Fruit fly (Drosophila melanogaster) whole organism, embryonic: ENCODE data around the gene Adsl.

ENCODE experiments used
- Antp ChIP-seq: fragments of 200-800 bp; sonication (Bioruptor generic); optimal IDR thresholded peaks from 3 replicates; lab custom pipeline; 2016; ENCODE audit warnings: missing biosample characterization, missing genetic modification characterization
- Atf6 ChIP-seq: fragments of 200-800 bp; sonication (Bioruptor generic); IDR thresholded peaks from 2 replicates; pipeline ENCODE4 v1.3.6; 2022; ENCODE audit warnings: missing biosample characterization, missing genetic modification characterization
- Bgb ChIP-seq: fragments of 200-800 bp; sonication (Bioruptor generic); IDR thresholded peaks from 2 replicates; pipeline ENCODE4 v1.3.6; 2022; ENCODE audit warnings: missing biosample characterization, missing genetic modification characterization; ENCODE audit not compliant: partially characterized antibody
- Bteb2 ChIP-seq: fragments of 200-800 bp; sonication (Bioruptor generic); optimal IDR thresholded peaks from 2 replicates; lab custom pipeline; 2016; ENCODE audit warnings: missing biosample characterization, missing genetic modification characterization
- CG10209 ChIP-seq: fragments of 200-800 bp; sonication (Bioruptor generic); optimal IDR thresholded peaks from 3 replicates; lab custom pipeline; 2017; ENCODE audit warnings: missing biosample characterization, mild to moderate bottlenecking, missing genetic modification characterization, missing genetic modification reagents
- CG10654 ChIP-seq: fragments of 200-800 bp; sonication (Bioruptor generic); optimal IDR thresholded peaks from 2 replicates; lab custom pipeline; 2016; ENCODE audit warnings: missing biosample characterization, missing genetic modification characterization
- CG11456 ChIP-seq: fragments of 200-800 bp; sonication (Bioruptor generic); IDR thresholded peaks from 3 replicates; pipeline ENCODE4 v1.3.6; 2022; ENCODE audit warnings: missing biosample characterization, missing genetic modification characterization
- CG11560 ChIP-seq: fragments of 200-800 bp; sonication (Bioruptor generic); IDR thresholded peaks from 3 replicates; pipeline ENCODE4 v1.3.6; 2022; ENCODE audit warnings: missing biosample characterization, missing genetic modification characterization
- CG12155 ChIP-seq: fragments of 200-800 bp; sonication (Bioruptor generic); optimal IDR thresholded peaks from 3 replicates; lab custom pipeline; 2016; ENCODE audit warnings: missing biosample characterization, missing genetic modification characterization
- CG12391 ChIP-seq: fragments of 200-800 bp; sonication (Bioruptor generic); optimal IDR thresholded peaks from 3 replicates; lab custom pipeline; 2018; ENCODE audit warnings: missing biosample characterization, mild to moderate bottlenecking, missing genetic modification characterization, moderate library complexity
- CG15696 ChIP-seq: fragments of 200-800 bp; sonication (Bioruptor generic); optimal IDR thresholded peaks from 2 replicates; lab custom pipeline; 2019; ENCODE audit warnings: missing biosample characterization, mild to moderate bottlenecking, missing genetic modification characterization, moderate library complexity
- CG2116 ChIP-seq: fragments of 200-800 bp; sonication (Bioruptor generic); optimal IDR thresholded peaks from 3 replicates; lab custom pipeline; 2018; ENCODE audit warnings: missing biosample characterization, mild to moderate bottlenecking, missing genetic modification characterization
- CG31365 ChIP-seq: fragments of 200-800 bp; sonication (Bioruptor generic); optimal IDR thresholded peaks from 2 replicates; lab custom pipeline; 2018; ENCODE audit warnings: missing biosample characterization, mild to moderate bottlenecking, missing genetic modification characterization
- CG6254 ChIP-seq: fragments of 200-800 bp; sonication (Bioruptor generic); optimal IDR thresholded peaks from 3 replicates; lab custom pipeline; 2017; ENCODE audit warnings: mild to moderate bottlenecking, missing biosample characterization, missing genetic modification reagents, missing genetic modification characterization
- CG6683 ChIP-seq: fragments of 200-800 bp; sonication (Bioruptor generic); optimal IDR thresholded peaks from 2 replicates; lab custom pipeline; 2017; ENCODE audit warnings: missing biosample characterization, mild to moderate bottlenecking, missing genetic modification characterization, missing genetic modification reagents
- CG7556 ChIP-seq: fragments of 200-800 bp; sonication (Bioruptor generic); optimal IDR thresholded peaks from 2 replicates; lab custom pipeline; 2017; ENCODE audit warnings: missing biosample characterization, mild to moderate bottlenecking, missing genetic modification characterization
- CG8281 ChIP-seq: fragments of 200-800 bp; sonication (Bioruptor generic); optimal IDR thresholded peaks from 2 replicates; lab custom pipeline; 2018; ENCODE audit warnings: missing biosample characterization, mild to moderate bottlenecking, missing genetic modification characterization, moderate library complexity
- CG8359 ChIP-seq: fragments of 200-800 bp; sonication (Bioruptor generic); optimal IDR thresholded peaks from 2 replicates; lab custom pipeline; 2017; ENCODE audit warnings: missing biosample characterization, mild to moderate bottlenecking, missing genetic modification characterization, borderline replicate concordance
- CG9817 ChIP-seq: fragments of 200-800 bp; sonication (Bioruptor generic); optimal IDR thresholded peaks from 2 replicates; lab custom pipeline; 2018; ENCODE audit warnings: missing biosample characterization, mild to moderate bottlenecking, missing genetic modification characterization, moderate library complexity
- Dad ChIP-seq: fragments of 200-800 bp; sonication (Bioruptor generic); optimal IDR thresholded peaks from 3 replicates; lab custom pipeline; 2016; ENCODE audit warnings: missing biosample characterization, missing genetic modification characterization
- Dek ChIP-seq: fragments of 200-800 bp; sonication (Bioruptor generic); optimal IDR thresholded peaks from 3 replicates; lab custom pipeline; 2019; ENCODE audit warnings: missing biosample characterization, mild to moderate bottlenecking, missing genetic modification characterization, moderate library complexity
- E2f1 ChIP-seq: fragments of 200-800 bp; sonication (Bioruptor generic); IDR thresholded peaks from 2 replicates; pipeline ENCODE4 v1.3.6; 2022; ENCODE audit warnings: missing biosample characterization, missing genetic modification characterization
- Ets65A ChIP-seq: fragments of 200-800 bp; sonication (Bioruptor generic); peaks from one replicate; lab custom pipeline; 2016; ENCODE audit warnings: missing biosample characterization, missing genetic modification characterization
- Hr51 ChIP-seq, 2 experiments: fragments of 200-800 bp; sonication (Bioruptor generic); optimal IDR thresholded peaks; 2 replicates in 1 of 2; 3 replicates in 1 of 2; lab custom pipeline; 2016 to 2018; ENCODE audit warnings: missing biosample characterization in 2 of 2, missing genetic modification characterization in 2 of 2, mild to moderate bottlenecking in 1 of 2, moderate library complexity in 1 of 2
- Hr78 ChIP-seq, 2 experiments: fragments of 200-800 bp in 1 of 2; fragments of >200 bp in 1 of 2; sonication (Bioruptor generic) in 1 of 2; optimal IDR thresholded peaks; 2 replicates each; lab custom pipeline; 2017 to 2019; ENCODE audit warnings: missing biosample characterization in 2 of 2, missing genetic modification characterization in 2 of 2, mild to moderate bottlenecking in 1 of 2, moderate library complexity in 1 of 2
- Lhr ChIP-seq: fragments of 200-800 bp; sonication (Bioruptor generic); optimal IDR thresholded peaks from 3 replicates; lab custom pipeline; 2017; ENCODE audit warnings: mild to moderate bottlenecking, missing biosample characterization, missing genetic modification reagents, missing genetic modification characterization
- Mad ChIP-seq: fragments of 200-800 bp; sonication (Bioruptor generic); optimal IDR thresholded peaks from 2 replicates; lab custom pipeline; 2016; ENCODE audit warnings: missing biosample characterization, missing genetic modification characterization
- Poxn ChIP-seq: fragments of 200-800 bp; sonication (Bioruptor generic); IDR thresholded peaks from 2 replicates; pipeline ENCODE4 v1.3.6; 2022; ENCODE audit warnings: missing biosample characterization, missing genetic modification characterization
- Ravus ChIP-seq: fragments of 200-800 bp; sonication (Bioruptor generic); IDR thresholded peaks from 2 replicates; pipeline ENCODE4 v1.3.6; 2022; ENCODE audit warnings: missing biosample characterization, missing genetic modification characterization
- Rx ChIP-seq: fragments of 200-800 bp; sonication (Bioruptor generic); IDR thresholded peaks from 2 replicates; pipeline ENCODE4 v1.3.6; 2022; ENCODE audit warnings: missing biosample characterization, missing genetic modification characterization
- Xbp1 ChIP-seq: fragments of 200-800 bp; sonication (Bioruptor generic); optimal IDR thresholded peaks from 3 replicates; lab custom pipeline; 2016; ENCODE audit warnings: missing biosample characterization, mild to moderate bottlenecking, missing genetic modification characterization
- ap ChIP-seq: fragments of 200-800 bp; sonication (Bioruptor generic); IDR thresholded peaks from 2 replicates; pipeline ENCODE4 v1.3.6; 2022; ENCODE audit warnings: missing biosample characterization, missing genetic modification characterization
- ara ChIP-seq: fragments of 200-800 bp; sonication (Bioruptor generic); IDR thresholded peaks from 2 replicates; pipeline ENCODE4 v1.3.6; 2022; ENCODE audit warnings: missing biosample characterization, missing genetic modification characterization
- bsh ChIP-seq, 2 experiments: fragments of 200-800 bp; sonication (Bioruptor generic); optimal IDR thresholded peaks; 2 replicates each; lab custom pipeline; 2017 to 2018; ENCODE audit warnings: mild to moderate bottlenecking in 2 of 2, missing biosample characterization in 2 of 2, missing genetic modification characterization in 2 of 2, moderate library complexity in 1 of 2
- cad ChIP-seq: fragments of >200 bp; optimal IDR thresholded peaks from 2 replicates; lab custom pipeline; 2017; ENCODE audit warnings: missing biosample characterization, missing genetic modification characterization
- danr ChIP-seq: fragments of 200-800 bp; sonication (Bioruptor generic); IDR thresholded peaks from 2 replicates; pipeline ENCODE4 v1.3.6; 2022; ENCODE audit warnings: missing biosample characterization, missing genetic modification characterization
- gt ChIP-seq: fragments of 200-800 bp; sonication (Bioruptor generic); IDR thresholded peaks from 2 replicates; pipeline ENCODE4 v1.3.6; 2022; ENCODE audit warnings: missing biosample characterization, missing genetic modification characterization
- kah ChIP-seq: fragments of 200-800 bp; sonication (Bioruptor generic); optimal IDR thresholded peaks from 2 replicates; lab custom pipeline; 2018; ENCODE audit warnings: missing biosample characterization, mild to moderate bottlenecking, missing genetic modification characterization
- lmd ChIP-seq: fragments of 200-800 bp; sonication (Bioruptor generic); IDR thresholded peaks from 2 replicates; pipeline ENCODE4 v1.3.6; 2022; ENCODE audit warnings: missing biosample characterization, missing genetic modification characterization
- nerfin-1 ChIP-seq: fragments of 200-800 bp; sonication (Bioruptor generic); optimal IDR thresholded peaks from 3 replicates; lab custom pipeline; 2019; ENCODE audit warnings: missing biosample characterization, mild to moderate bottlenecking, missing genetic modification characterization, moderate library complexity
- peb ChIP-seq: fragments of 200-800 bp; sonication (Bioruptor generic); IDR thresholded peaks from 2 replicates; pipeline ENCODE4 v1.3.6; 2022; ENCODE audit warnings: missing biosample characterization, missing genetic modification characterization
- sd ChIP-seq: fragments of 200-800 bp; sonication (Bioruptor generic); optimal IDR thresholded peaks from 3 replicates; lab custom pipeline; 2018; ENCODE audit warnings: missing biosample characterization, mild to moderate bottlenecking, missing genetic modification characterization, moderate library complexity
- seq ChIP-seq: fragments of 200-800 bp; sonication (Bioruptor generic); IDR thresholded peaks from 2 replicates; pipeline ENCODE4 v1.3.6; 2022; ENCODE audit warnings: missing biosample characterization, missing genetic modification characterization
- shn ChIP-seq: fragments of 200-800 bp; sonication (Bioruptor generic); optimal IDR thresholded peaks from 3 replicates; lab custom pipeline; 2016; ENCODE audit warnings: missing biosample characterization, missing genetic modification characterization
- tx ChIP-seq: fragments of 200-800 bp; sonication (Bioruptor generic); optimal IDR thresholded peaks from 2 replicates; lab custom pipeline; 2016; ENCODE audit warnings: missing biosample characterization, missing genetic modification characterization
- vfl ChIP-seq: fragments of 200-800 bp; sonication (Bioruptor generic); optimal IDR thresholded peaks from 2 replicates; lab custom pipeline; 2016; ENCODE audit warnings: missing biosample characterization, missing genetic modification characterization
- yki ChIP-seq: fragments of >200 bp; optimal IDR thresholded peaks from 3 replicates; lab custom pipeline; 2018
- zfh1 ChIP-seq: fragments of 200-800 bp; sonication (Bioruptor generic); IDR thresholded peaks from 3 replicates; pipeline ENCODE4 v1.3.6; 2022; ENCODE audit warnings: missing biosample characterization, missing genetic modification characterization

Gene Adsl

DNA sequence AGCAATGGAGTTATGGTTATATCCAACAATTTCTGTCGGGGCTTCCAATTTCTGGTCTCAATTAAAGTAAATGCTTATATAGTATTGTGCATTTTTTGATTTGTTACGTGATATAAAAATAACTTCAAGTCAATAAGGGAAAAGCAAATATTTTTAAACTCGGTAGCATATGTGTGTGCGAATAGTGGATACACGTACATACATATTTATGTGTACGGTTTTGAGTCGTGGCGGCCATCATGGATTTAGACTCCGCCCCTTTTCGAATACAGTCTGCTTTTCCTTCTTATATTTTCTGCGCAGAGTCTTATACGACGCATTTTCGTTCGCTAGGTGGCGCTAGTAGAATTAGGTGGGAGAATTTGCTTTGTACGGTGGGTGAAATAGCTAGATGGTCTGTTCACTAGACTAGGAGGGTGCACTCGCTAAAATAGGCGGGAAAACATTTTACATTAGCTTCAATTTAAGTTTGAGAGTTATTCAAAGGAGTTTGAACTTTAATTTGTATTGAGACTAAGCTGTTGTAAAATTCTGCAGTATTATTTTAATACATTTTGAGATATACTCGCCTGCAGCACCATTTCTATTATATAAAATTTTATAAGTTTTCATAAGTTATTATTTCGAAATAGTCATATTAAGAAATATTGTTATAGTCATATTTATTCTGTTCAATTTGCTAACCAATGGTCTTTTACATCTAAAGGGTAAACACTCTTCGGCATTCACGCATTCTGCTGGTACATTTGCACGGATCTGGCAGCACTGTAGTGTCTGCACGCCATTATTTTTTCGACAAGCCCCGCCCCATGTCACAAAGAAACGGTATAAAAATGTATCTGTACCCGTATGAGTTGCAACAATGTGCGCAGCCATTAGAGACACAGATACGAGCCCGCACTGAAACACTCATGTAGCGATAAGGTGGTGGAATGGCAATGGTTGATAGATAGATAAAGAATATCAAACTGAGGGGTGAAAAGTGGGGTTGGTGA lies 51.3 kb downstream of the Adsl start (continued):
- no peak for TF ChIP-seq shn (GFP tag; lab: Kevin White, UChicago)
- TF ChIP-seq CG31365 (tag; lab: Kevin White, UChicago), result peak; percentile 13
- TF ChIP-seq tx, result peak; percentile 31
- no peak for TF ChIP-seq CG8281 (tag; lab: Kevin White, UChicago)
- TF ChIP-seq CG12155 (GFP tag; lab: Kevin White, UChicago), result peak; percentile 54
- peak; percentile 67 for TF ChIP-seq sd (tag; lab: Kevin White, UChicago)
- TF ChIP-seq CG11456, result peak; percentile 73
- peak; percentile 84 for TF ChIP-seq CG12391 (tag; lab: Kevin White, UChicago)
- TF ChIP-seq Rx, result peak; percentile 62
- TF ChIP-seq Hr51 (GFP tag; optimal IDR thresholded peaks at IDR 0.05; lab: Kevin White, UChicago), result peak in 1 of 2 experiments; percentile 41
- TF ChIP-seq cad (GFP tag; lab: Kevin White, UChicago), result peak; percentile 42
- peak; percentile 27; the same call in 1 of the 2 replicates for TF ChIP-seq Bgb (GFP tag; lab: Robert Waterston, UW)
- TF ChIP-seq CG6683, result no peak
- peak; percentile 56; the same call in 1 of the 2 replicates for TF ChIP-seq lmd (GFP tag; lab: Robert Waterston, UW)
- TF ChIP-seq Xbp1 (GFP tag; lab: Kevin White, UChicago), result peak; percentile 75
- TF ChIP-seq gt (GFP tag; lab: Robert Waterston, UW), result no peak
- peak; percentile 23 for TF ChIP-seq yki (lab: Kevin White, UChicago)
- TF ChIP-seq seq, result peak; percentile 95
- TF ChIP-seq peb (GFP tag; lab: Robert Waterston, UW), result no peak
- peak; percentile 35; the same call in 1 of the 2 replicates for TF ChIP-seq ap (GFP tag; lab: Robert Waterston, UW)
- TF ChIP-seq Ets65A (GFP tag; lab: Kevin White, UChicago), result peak; percentile 92
- TF ChIP-seq CG9817 (tag; lab: Kevin White, UChicago), result peak; percentile 58
- peak; percentile 62 for TF ChIP-seq nerfin-1 (tag; lab: Kevin White, UChicago)
- peak; percentile 90 for TF ChIP-seq E2f1 (GFP tag; lab: Robert Waterston, UW)
- TF ChIP-seq Dek (tag; lab: Kevin White, UChicago), result peak; percentile 87
- TF ChIP-seq ara, result no peak; the same call in 1 of the 2 replicates
- TF ChIP-seq Hr78 (GFP tag; optimal IDR thresholded peaks at IDR 0.05; lab: Kevin White, UChicago), result no peak
- peak in 1 of 2 experiments; percentile 76 for TF ChIP-seq bsh (GFP tag; optimal IDR thresholded peaks at IDR 0.05; lab: Kevin White, UChicago)
- TF ChIP-seq Bteb2 (GFP tag; lab: Kevin White, UChicago), result peak; percentile 25
- no peak for TF ChIP-seq Poxn (GFP tag; lab: Robert Waterston, UW)
- no peak for TF ChIP-seq zfh1 (GFP tag; lab: Robert Waterston, UW)
- peak; percentile 2 for TF ChIP-seq Antp (GFP tag; lab: Kevin White, UChicago)
- peak; percentile 45 for TF ChIP-seq CG10654 (GFP tag; lab: Kevin White, UChicago)
- TF ChIP-seq Lhr (GFP tag; lab: Kevin White, UChicago), result peak; percentile 67
- no peak for TF ChIP-seq kah (GFP tag; lab: Kevin White, UChicago)
- TF ChIP-seq CG2116 (GFP tag; lab: Kevin White, UChicago), result peak; percentile 33
- TF ChIP-seq CG10209 (GFP tag; lab: Kevin White, UChicago), result peak; percentile 59
- no peak for TF ChIP-seq Dad (GFP tag; lab: Kevin White, UChicago)
- no peak; the same call in 1 of the 2 replicates for TF ChIP-seq Ravus (GFP tag; lab: Robert Waterston, UW)
- TF ChIP-seq CG15696 (tag; lab: Kevin White, UChicago), result peak; percentile 67
- TF ChIP-seq CG8359 (GFP tag; lab: Kevin White, UChicago), result peak; percentile 11
- peak; percentile 68 for TF ChIP-seq CG6254
- no peak for TF ChIP-seq vfl (GFP tag; lab: Kevin White, UChicago)
- no peak for TF ChIP-seq CG7556 (GFP tag; lab: Kevin White, UChicago)
- TF ChIP-seq Mad (GFP tag; lab: Kevin White, UChicago), result peak; percentile 9
- peak; percentile 75 for TF ChIP-seq Atf6 (GFP tag; lab: Robert Waterston, UW)
- peak; percentile 67; the same call in 2 of the 3 replicates for TF ChIP-seq CG11560 (tag; lab: Robert Waterston, UW)
- no peak for TF ChIP-seq danr (GFP tag; lab: Robert Waterston, UW)
